Worm (Caenorhabditis elegans) whole organism, midembryonic: ENCODE results near the gene srw-32.

ENCODE experiments used
- T22C8.4 ChIP-seq: fragments of 200-800 bp; sonication (Bioruptor generic); IDR thresholded peaks from 2 replicates; pipeline ENCODE4 v1.3.6; 2022; ENCODE audit warnings: missing genetic modification characterization, missing compliant biosample characterization
- cog-1 ChIP-seq: sonication (generic microtip); optimal IDR thresholded peaks from 2 replicates; lab custom pipeline; 2016; ENCODE audit warnings: missing genetic modification characterization, missing compliant biosample characterization
- flt-1 ChIP-seq: fragments of 200-800 bp; sonication (Bioruptor generic); IDR thresholded peaks from 2 replicates; pipeline ENCODE4 v1.3.6; 2022; ENCODE audit warnings: missing genetic modification characterization, missing compliant biosample characterization
- klf-2 ChIP-seq: fragments of 200-800 bp; sonication (Bioruptor generic); conservative IDR thresholded peaks from 2 replicates; pipeline ENCODE4 v1.3.6; 2022; ENCODE audit warnings: missing genetic modification reagents, missing genetic modification characterization, missing compliant biosample characterization
- med-1 ChIP-seq: sonication (generic microtip); optimal IDR thresholded peaks from 2 replicates; lab custom pipeline; 2017; ENCODE audit warnings: missing genetic modification characterization, mild to moderate bottlenecking, missing compliant biosample characterization, antibody characterized with exemption, missing genetic modification reagents; ENCODE audit not compliant: insufficient read depth
- ref-1 ChIP-seq: fragments of 200-800 bp; sonication (Bioruptor generic); conservative IDR thresholded peaks from 2 replicates; pipeline ENCODE4 v1.3.6; 2022; ENCODE audit warnings: missing genetic modification reagents, missing genetic modification characterization, missing compliant biosample characterization
- tab-1 ChIP-seq: fragments of 200-800 bp; sonication (Bioruptor generic); IDR thresholded peaks from 2 replicates; pipeline ENCODE4 v1.3.6; 2022; ENCODE audit warnings: missing genetic modification characterization, missing compliant biosample characterization
- ztf-23 ChIP-seq: fragments of 200-800 bp; sonication (Bioruptor generic); IDR thresholded peaks from 2 replicates; pipeline ENCODE4 v1.3.6; 2022; ENCODE audit warnings: missing genetic modification reagents, missing genetic modification characterization, missing compliant biosample characterization
- ztf-29 ChIP-seq: fragments of 200-800 bp; sonication (Bioruptor generic); IDR thresholded peaks from 2 replicates; pipeline ENCODE4 v1.3.6; 2022; ENCODE audit warnings: missing genetic modification reagents, missing genetic modification characterization, missing compliant biosample characterization

The srw-32 gene

DNA sequence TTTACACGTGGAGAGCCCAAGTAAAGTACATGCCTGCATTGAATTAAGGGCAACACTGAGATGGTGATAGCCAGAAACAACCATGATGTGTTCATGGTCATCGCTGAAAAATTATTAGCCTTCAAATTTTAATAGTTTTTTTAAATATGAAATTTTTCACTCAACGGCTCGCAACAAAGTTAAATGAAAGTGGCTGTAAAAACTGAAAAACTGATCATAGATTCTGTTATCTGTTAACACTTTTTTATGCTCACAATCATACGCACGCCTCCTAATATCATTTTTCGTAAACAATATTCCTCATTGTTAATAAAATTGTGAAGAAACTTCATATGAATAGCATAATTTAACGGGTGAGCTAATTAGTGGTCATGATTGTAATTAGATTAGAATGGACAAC is 22.8 kb downstream of the srw-32 start, which contains the start of gene C18D4.4:
Gene C18D4.4 (minus strand): TSS at position 101 of the 400 bp plus-strand sequence.
- no peak for TF ChIP-seq ref-1 (GFP tag; lab: Robert Waterston, UW)
- no peak for TF ChIP-seq ztf-23 (GFP tag; lab: Robert Waterston, UW)
- no peak for TF ChIP-seq med-1 (GFP tag; lab: Kevin White, UChicago)
- no peak for TF ChIP-seq cog-1 (tag; lab: Kevin White, UChicago)
- no peak for TF ChIP-seq ztf-29 (GFP tag; lab: Robert Waterston, UW)
- TF ChIP-seq T22C8.4 (GFP tag; lab: Robert Waterston, UW): no peak
- no peak for TF ChIP-seq klf-2 (GFP tag; lab: Robert Waterston, UW)
- no peak for TF ChIP-seq tab-1 (GFP tag; lab: Robert Waterston, UW)
- no peak for TF ChIP-seq flt-1 (GFP tag; lab: Robert Waterston, UW)

DNA sequence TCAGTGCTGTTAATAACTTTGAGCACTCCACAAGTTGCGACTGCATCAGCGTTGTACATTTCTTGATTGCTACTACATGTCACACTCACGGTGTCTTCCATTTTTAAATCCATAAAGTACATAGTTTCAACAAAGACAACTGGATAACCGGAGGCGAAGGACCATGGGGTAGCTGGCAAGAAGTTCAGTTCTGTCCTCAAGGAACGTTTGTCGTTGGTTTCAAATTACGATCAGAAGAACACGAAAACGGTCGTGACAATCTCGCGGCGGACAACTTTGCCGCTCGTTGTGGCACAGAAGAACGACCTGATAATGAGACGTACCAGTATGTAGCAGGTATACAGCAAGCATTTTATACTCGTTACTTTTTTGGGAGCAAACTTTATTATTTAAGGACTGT is 24.1 kb downstream of the srw-32 start, which contains the start of gene C18D4.3:
Gene C18D4.3 (minus strand): TSS at position 101 of the 400 bp plus-strand sequence.
- TF ChIP-seq klf-2 (GFP tag; lab: Robert Waterston, UW) (no peak), ztf-23 (GFP tag; lab: Robert Waterston, UW) (no peak), ztf-29 (GFP tag; lab: Robert Waterston, UW) (no peak), T22C8.4 (GFP tag; lab: Robert Waterston, UW) (no peak), ref-1 (GFP tag; lab: Robert Waterston, UW) (no peak)

DNA sequence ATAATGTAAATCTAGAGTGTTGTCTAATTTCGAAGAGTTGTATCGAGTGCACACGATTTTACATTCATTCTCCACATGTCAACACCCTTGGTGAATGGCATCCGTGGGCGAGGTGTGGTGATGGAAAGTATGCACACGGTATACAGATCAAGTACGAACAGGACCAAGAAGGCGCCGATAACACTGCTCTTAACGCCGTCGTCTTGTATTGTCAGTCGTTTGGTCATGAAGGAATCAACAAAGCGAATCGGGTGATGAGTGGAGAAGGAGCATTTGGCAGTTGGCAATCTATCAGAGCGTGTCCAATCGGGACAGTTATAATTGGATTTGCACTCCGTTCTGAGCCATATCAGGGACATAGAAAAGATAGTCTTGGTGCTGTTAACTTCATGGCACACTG is 24.6 kb downstream of the srw-32 start:
- TF ChIP-seq ref-1 (GFP tag; lab: Robert Waterston, UW) (no peak), ztf-29 (GFP tag; lab: Robert Waterston, UW) (no peak), T22C8.4 (GFP tag; lab: Robert Waterston, UW) (no peak), flt-1 (GFP tag; lab: Robert Waterston, UW) (no peak), ztf-23 (GFP tag; lab: Robert Waterston, UW) (no peak), tab-1 (GFP tag; lab: Robert Waterston, UW) (no peak), cog-1 (tag; lab: Kevin White, UChicago) (no peak), klf-2 (GFP tag; lab: Robert Waterston, UW) (no peak), med-1 (GFP tag; lab: Kevin White, UChicago) (no peak)

DNA sequence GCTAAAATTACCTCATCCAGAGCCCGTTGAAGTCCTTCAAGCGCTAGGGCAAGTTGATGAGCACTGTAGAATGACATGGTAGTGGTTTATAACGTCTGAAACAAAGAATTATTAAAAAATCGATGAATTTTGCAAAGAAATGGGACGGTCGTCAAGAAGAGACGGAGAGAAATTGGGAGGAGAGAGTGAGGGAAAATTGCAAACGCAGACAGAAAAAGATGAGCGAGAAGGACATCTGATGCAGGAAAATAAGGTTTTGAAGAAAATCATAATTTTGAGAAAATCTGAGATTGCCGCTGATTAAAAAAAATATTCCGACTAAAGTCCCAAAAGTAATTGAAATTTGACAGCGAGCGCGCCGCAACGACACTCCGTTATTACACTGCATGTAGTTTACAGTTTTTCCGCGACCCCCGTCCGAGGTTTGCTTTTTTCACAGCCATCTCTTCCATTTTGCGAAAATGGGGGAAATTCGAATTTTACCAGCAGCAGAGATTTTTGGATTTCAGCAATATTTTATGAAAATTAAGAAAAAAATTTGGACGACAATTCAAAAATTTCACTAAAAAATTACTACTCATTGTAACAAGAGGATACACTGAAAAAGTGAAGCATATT is 29.8 kb downstream of the srw-32 start, which contains the start of gene C18D4.6:
Gene C18D4.6 (minus strand): TSS at position 97 of the 618 bp plus-strand sequence.
- no peak for TF ChIP-seq flt-1 (GFP tag; lab: Robert Waterston, UW)
- TF ChIP-seq ref-1 (GFP tag; lab: Robert Waterston, UW): no peak
- no peak for TF ChIP-seq med-1 (GFP tag; lab: Kevin White, UChicago)
- no peak for TF ChIP-seq T22C8.4 (GFP tag; lab: Robert Waterston, UW)
- TF ChIP-seq ztf-29 (GFP tag; lab: Robert Waterston, UW): no peak
- TF ChIP-seq tab-1 (GFP tag; lab: Robert Waterston, UW): no peak
- TF ChIP-seq ztf-23 (GFP tag; lab: Robert Waterston, UW): no peak
- no peak for TF ChIP-seq klf-2 (GFP tag; lab: Robert Waterston, UW)
- no peak for TF ChIP-seq cog-1 (tag; lab: Kevin White, UChicago)

DNA sequence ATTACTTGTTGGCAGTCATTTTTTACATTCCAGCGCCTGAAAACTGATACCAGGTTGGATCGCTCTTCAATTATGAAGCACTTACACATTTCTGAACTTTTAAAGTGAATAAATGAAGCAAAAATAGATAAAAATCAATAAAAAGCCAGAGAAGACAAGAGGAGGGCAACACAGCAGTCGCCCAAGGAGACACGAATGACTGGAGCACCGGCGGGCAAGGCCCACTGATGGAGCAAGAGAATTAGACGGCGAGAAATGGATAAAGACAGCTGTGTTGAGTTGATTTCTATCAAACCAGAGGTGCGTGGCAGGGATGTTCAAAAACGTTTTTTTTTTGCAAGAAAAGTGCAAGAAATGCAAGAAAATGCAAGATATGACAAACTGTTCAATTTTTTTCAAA is 30.7 kb downstream of the srw-32 start:
- no peak for TF ChIP-seq klf-2 (GFP tag; lab: Robert Waterston, UW)
- TF ChIP-seq flt-1 (GFP tag; lab: Robert Waterston, UW): no peak
- TF ChIP-seq tab-1 (GFP tag; lab: Robert Waterston, UW): no peak
- TF ChIP-seq med-1 (GFP tag; lab: Kevin White, UChicago): no peak
- no peak for TF ChIP-seq cog-1 (tag; lab: Kevin White, UChicago)
- no peak for TF ChIP-seq ref-1 (GFP tag; lab: Robert Waterston, UW)
- no peak for TF ChIP-seq ztf-23 (GFP tag; lab: Robert Waterston, UW)
- no peak for TF ChIP-seq T22C8.4 (GFP tag; lab: Robert Waterston, UW)
- TF ChIP-seq ztf-29 (GFP tag; lab: Robert Waterston, UW): no peak

DNA sequence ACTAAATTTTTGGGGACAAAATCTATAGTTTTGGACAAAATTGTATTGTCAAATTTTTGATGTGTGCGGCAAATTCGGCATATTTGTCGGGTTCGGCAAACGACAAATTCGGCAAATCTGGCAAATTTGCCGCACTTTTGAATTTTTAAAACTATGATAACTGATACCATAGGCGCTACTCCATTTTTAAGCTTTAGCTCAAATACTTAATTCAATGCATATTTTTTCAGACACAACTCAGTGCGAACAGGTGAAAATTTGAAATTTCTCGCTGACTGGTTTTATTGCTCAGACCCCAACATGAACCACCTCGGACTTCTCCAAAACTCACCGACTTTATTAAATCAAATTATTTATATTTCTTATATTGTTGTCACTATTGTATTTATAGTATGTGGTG is 31.7 kb downstream of the srw-32 start, which contains the start of gene srz-25:
Gene srz-25 (plus strand): TSS at position 301 of the 400 bp plus-strand sequence.
- TF ChIP-seq ztf-23 (GFP tag; lab: Robert Waterston, UW) (no peak), tab-1 (GFP tag; lab: Robert Waterston, UW) (no peak), flt-1 (GFP tag; lab: Robert Waterston, UW) (no peak), ref-1 (GFP tag; lab: Robert Waterston, UW) (no peak), med-1 (GFP tag; lab: Kevin White, UChicago) (no peak), cog-1 (tag; lab: Kevin White, UChicago) (no peak), ztf-29 (GFP tag; lab: Robert Waterston, UW) (no peak), klf-2 (GFP tag; lab: Robert Waterston, UW) (no peak), T22C8.4 (GFP tag; lab: Robert Waterston, UW) (no peak)

DNA sequence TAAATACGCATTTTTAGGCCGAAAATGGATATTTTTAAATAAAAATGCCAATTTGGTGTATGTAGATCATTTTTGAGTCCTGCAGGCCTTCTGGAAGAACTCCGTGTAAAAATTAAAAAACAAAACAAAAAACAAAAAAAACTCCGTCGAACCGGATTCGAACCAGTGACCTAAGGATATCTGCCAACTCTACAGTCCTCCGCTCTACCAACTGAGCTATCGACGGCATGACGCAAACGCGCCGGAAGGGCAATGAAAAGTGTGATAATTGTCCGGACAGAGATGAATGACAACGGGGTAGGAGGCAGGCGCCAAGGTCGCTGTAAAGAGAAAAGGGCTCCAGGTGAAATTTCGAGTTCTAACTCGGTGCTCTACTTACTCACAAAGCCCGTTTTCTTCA is 33.7 kb downstream of the srw-32 start:
- TF ChIP-seq klf-2 (GFP tag; lab: Robert Waterston, UW) (peak; percentile 57), tab-1 (GFP tag; lab: Robert Waterston, UW) (0 out of 2 replicates have a peak, but pooled peaks have one; percentile 65), cog-1 (tag; lab: Kevin White, UChicago) (no peak), ztf-23 (GFP tag; lab: Robert Waterston, UW) (peak; percentile 53; the same call in 1 of the 2 replicates), T22C8.4 (GFP tag; lab: Robert Waterston, UW) (no peak), med-1 (GFP tag; lab: Kevin White, UChicago) (no peak), flt-1 (GFP tag; lab: Robert Waterston, UW) (peak; percentile 59; the same call in 1 of the 2 replicates)

DNA sequence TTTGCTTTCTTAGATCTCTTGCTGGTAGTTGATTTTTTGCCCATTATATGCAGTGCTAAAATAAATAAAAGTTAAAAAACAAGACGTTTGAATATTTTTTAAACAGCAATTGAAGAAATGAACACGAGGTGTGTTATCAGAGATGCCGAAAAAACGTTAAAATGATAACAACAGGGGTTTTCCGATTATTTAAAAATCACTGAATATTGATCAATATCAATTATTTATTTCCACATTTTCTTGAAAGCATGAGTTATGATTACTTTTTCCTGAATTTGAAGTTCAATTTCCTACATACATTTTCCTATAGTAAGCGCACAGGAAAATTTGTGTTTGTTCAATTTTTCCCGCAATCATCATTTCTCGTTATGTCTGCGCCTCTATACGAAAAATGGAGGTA is 38.3 kb downstream of the srw-32 start:
- TF ChIP-seq ref-1 (GFP tag; lab: Robert Waterston, UW) (no peak), flt-1 (GFP tag; lab: Robert Waterston, UW) (no peak), ztf-29 (GFP tag; lab: Robert Waterston, UW) (no peak), cog-1 (tag; lab: Kevin White, UChicago) (no peak), ztf-23 (GFP tag; lab: Robert Waterston, UW) (no peak), klf-2 (GFP tag; lab: Robert Waterston, UW) (no peak), med-1 (GFP tag; lab: Kevin White, UChicago) (no peak)
